Worm (Caenorhabditis elegans): ENCODE results near the gene R148.5.

R148.5 gene

DNA sequence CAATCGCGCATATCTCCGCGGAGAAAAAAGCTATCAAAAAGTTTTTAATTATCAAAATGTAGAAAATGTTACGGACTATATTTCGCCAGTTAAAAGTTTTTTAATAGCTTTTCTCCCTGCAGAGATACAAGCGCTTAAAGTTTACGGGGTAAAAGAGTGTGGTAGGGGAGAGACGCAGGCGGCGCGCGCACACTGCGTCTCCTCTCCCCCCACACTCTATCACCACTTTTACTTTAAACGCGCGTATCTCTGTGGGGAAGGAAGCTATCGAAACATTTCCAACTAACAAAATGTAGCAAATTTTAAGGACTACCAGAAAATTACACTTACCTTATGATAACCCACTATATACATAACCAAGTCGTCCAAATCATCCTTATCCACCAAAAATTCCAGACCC, 38.1 kb downstream of the R148.5 start:
- TF ChIP-seq lin-15B (tag; optimal IDR thresholded peaks at IDR 0.05) (no peak), madf-9 (GFP tag; conservative IDR thresholded peaks at IDR 0.05) (no peak), lin-29 (GFP tag; IDR thresholded peaks at IDR 0.05) (no peak), aly-2 (tag; optimal IDR thresholded peaks at IDR 0.05) (no peak)

DNA sequence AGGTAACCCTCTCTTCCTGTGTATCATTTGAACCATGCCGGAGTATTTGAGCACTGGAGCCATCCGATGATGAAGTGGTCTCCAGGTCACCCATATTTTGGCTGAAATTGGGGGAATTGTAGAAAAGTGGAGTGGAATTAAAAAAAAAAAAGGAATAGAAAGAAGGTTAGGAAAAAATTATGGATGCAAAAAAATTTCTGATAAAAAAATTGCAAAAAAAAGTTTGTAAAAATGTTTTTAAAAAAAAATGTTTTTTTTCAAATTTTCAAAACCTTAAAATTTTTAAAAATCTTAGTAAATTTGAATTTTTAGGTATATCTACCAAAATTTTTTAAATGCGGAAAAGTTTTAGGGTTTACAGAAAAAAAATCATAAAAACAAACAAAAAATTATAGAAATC, 53.6 kb downstream of the R148.5 start, which contains the start of gene frm-8:
frm-8 (minus strand) TSS at position 101 of the 400 bp plus-strand sequence.
- TF ChIP-seq nhr-6 (tag; optimal IDR thresholded peaks at IDR 0.05) (no peak), saeg-2 (GFP tag; IDR thresholded peaks at IDR 0.05) (no peak), ZK337.2 (GFP tag; IDR thresholded peaks at IDR 0.05) (no peak), nhr-77 (tag; optimal IDR thresholded peaks at IDR 0.05) (no peak), Y75B8A.6 (GFP tag; IDR thresholded peaks at IDR 0.05) (no peak), spr-3 (GFP tag; optimal IDR thresholded peaks at IDR 0.05) (no peak), T26A8.4 (GFP tag; IDR thresholded peaks at IDR 0.05) (no peak), fos-1 (tag; optimal IDR thresholded peaks at IDR 0.05) (no peak), nhr-28 (tag; optimal IDR thresholded peaks at IDR 0.05) (no peak), T20F7.1 (GFP tag; optimal IDR thresholded peaks at IDR 0.05) (no peak), ceh-28 (tag; optimal IDR thresholded peaks at IDR 0.05) (no peak), pha-4 (GFP tag; IDR thresholded peaks at IDR 0.05) (no peak), pha-4 (tag; optimal IDR thresholded peaks at IDR 0.05) (no peak), rbr-2 (tag; optimal IDR thresholded peaks at IDR 0.05) (no peak), hlh-11 (tag; optimal IDR thresholded peaks at IDR 0.05) (no peak), ceh-20 (GFP tag; IDR thresholded peaks at IDR 0.05) (no peak), ztf-11 (tag; optimal IDR thresholded peaks at IDR 0.05) (no peak), mxl-2 (GFP tag; conservative IDR thresholded peaks at IDR 0.05) (no peak), ceh-82 (tag; optimal IDR thresholded peaks at IDR 0.05) (no peak), D1046.2 (GFP tag; IDR thresholded peaks at IDR 0.05) (no peak)

DNA sequence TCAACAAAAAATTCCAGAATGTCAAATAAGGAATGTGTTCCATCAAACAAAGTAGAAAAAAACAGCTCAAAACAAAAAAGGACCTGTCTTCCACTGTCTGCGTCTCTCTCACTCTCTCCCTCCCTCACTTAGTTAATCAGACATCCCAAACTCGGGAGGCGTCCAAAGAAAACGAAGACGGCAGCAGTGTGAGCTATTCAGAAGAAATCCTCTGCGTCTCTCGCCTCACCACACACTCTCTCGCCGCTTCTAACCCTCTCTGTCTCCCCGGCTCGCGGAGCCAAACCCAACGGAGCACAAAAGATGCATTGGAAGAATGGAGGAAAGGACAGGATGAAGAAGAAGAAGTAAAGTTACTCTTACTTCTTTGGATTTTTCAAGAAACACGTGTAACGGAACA, 54.8 kb downstream of the R148.5 start:
- peak in 1 of 2 experiments; percentile 64 for TF ChIP-seq unc-62 (GFP tag; optimal IDR thresholded peaks at IDR 0.05 in 1 of 2)
- no peak for TF ChIP-seq unc-62 (tag; optimal IDR thresholded peaks at IDR 0.05)
- peak; percentile 58 for TF ChIP-seq rbr-2 (tag; optimal IDR thresholded peaks at IDR 0.05)
- TF ChIP-seq hmg-1.1 (GFP tag; IDR thresholded peaks at IDR 0.05) = peak; percentile 72
- no peak for TF ChIP-seq nhr-11 (tag; optimal IDR thresholded peaks at IDR 0.05)
- no peak for TF ChIP-seq T26A8.4 (GFP tag; IDR thresholded peaks at IDR 0.05)
- peak; percentile 17 for TF ChIP-seq hlh-30 (tag; optimal IDR thresholded peaks at IDR 0.05; ENCODE audit: insufficient read depth)
- TF ChIP-seq aha-1 (tag) = no peak
- peak; percentile 23 to 24 for TF ChIP-seq lsy-2 (tag; optimal IDR thresholded peaks at IDR 0.05)
- no peak for TF ChIP-seq T20F7.1 (GFP tag; optimal IDR thresholded peaks at IDR 0.05)
- 0 out of 2 replicates have a peak, but pooled peaks have one; percentile 17 for TF ChIP-seq arid-1 (GFP tag; conservative IDR thresholded peaks at IDR 0.05)
- TF ChIP-seq set-16 (GFP tag; IDR thresholded peaks at IDR 0.05) = peak; percentile 54; the same call in 1 of the 2 replicates
- TF ChIP-seq dpl-1 (GFP tag; optimal IDR thresholded peaks at IDR 0.05) = peak; percentile 13
- TF ChIP-seq fkh-10 (GFP tag; optimal IDR thresholded peaks at IDR 0.05) = peak; percentile 56
